Worm (Caenorhabditis elegans): ENCODE results near the gene C25F9.5.

Gene C25F9.5

DNA sequence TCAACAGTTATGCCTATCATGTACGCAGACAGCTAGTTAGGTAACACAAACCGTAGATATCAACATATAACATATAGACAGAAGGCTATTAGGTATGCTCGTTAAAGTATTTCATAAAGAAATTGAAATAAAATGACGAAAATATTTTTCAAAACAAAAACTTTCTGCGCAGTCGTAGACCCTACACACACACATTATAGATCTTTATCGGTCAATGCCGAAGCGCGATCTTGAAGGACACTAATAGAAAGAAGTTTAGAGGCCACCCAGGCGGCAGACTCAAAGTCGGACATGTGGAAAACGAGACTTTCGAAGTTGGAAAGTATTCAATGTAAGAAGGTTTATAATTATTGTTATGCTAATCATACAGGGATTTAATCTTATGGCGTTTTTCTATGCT is 18.3 kb upstream of the C25F9.5 start:
- TF ChIP-seq tlf-1 (GFP tag; optimal IDR thresholded peaks at IDR 0.05) (no peak), Y95B8A.8 (GFP tag; IDR thresholded peaks at IDR 0.05) (no peak), ccch-3 (GFP tag; optimal IDR thresholded peaks at IDR 0.05) (no peak), ztf-28 (GFP tag; IDR thresholded peaks at IDR 0.05) (no peak), zim-3 (tag; optimal IDR thresholded peaks at IDR 0.05) (no peak), cebp-2 (GFP tag; IDR thresholded peaks at IDR 0.05) (no peak), K11D2.4 (GFP tag; IDR thresholded peaks at IDR 0.05) (no peak), sea-2 (GFP tag; IDR thresholded peaks at IDR 0.05) (no peak), unc-130 (GFP tag; optimal IDR thresholded peaks at IDR 0.05) (no peak), F10E7.11 (tag; optimal IDR thresholded peaks at IDR 0.05) (no peak), ama-1 (optimal IDR thresholded peaks at IDR 0.05) (no peak), ama-1 (GFP tag; optimal IDR thresholded peaks at IDR 0.05) (no peak)

DNA sequence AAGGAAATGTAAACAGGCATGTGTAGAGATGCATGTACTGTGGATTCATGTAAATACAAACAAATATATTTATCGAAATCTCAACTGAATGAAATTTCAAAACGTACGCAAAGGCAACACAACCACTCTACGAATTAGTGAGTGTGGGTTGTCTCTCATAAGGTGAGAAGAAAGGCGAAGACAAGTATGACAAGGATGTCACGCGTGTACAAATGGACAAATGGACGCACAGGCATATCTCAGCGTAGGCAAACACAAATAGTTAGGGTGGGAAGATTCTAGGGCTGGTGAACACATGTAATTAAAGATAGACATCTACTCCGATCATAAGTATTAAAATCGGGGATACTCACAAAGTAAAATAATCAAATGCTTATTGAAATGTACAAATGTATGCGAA is 17.4 kb upstream of the C25F9.5 start:
- TF ChIP-seq lin-26 (GFP tag; IDR thresholded peaks at IDR 0.05), result 0 out of 2 replicates have a peak, but pooled peaks have one; percentile 26
- TF ChIP-seq zim-3 (tag; optimal IDR thresholded peaks at IDR 0.05), result peak; percentile 0
- no peak for TF ChIP-seq xnd-1 (tag; optimal IDR thresholded peaks at IDR 0.05)

DNA sequence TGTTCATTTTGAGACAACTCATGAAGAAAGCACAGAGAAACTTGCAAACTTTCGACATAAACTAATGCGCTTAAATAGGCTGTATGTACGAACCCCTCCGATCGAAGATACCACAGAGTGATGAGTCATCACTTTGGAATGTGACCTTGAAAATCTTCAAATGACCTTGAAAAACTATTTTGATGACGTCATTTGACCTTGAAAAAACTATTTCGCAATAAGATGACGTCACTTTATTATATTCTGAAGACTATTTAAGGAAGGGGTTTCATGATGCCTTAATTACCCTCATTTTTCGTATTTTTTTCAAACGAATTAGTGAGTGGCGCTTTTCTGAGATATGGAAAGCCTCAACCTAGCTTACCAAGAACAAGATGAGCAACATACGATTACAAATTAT is 10.5 kb upstream of the C25F9.5 start, which contains the start of gene C25F9.2:
Gene C25F9.2 (plus strand): TSS at position 341 of the 400 bp plus-strand sequence.
- no peak for TF ChIP-seq hlh-26 (GFP tag; conservative IDR thresholded peaks at IDR 0.05)
- TF ChIP-seq atf-7 (tag; optimal IDR thresholded peaks at IDR 0.05), result peak; percentile 57
- no peak for TF ChIP-seq egl-18 (GFP tag; IDR thresholded peaks at IDR 0.05)
- no peak for TF ChIP-seq ceh-91 (GFP tag; IDR thresholded peaks at IDR 0.05)

DNA sequence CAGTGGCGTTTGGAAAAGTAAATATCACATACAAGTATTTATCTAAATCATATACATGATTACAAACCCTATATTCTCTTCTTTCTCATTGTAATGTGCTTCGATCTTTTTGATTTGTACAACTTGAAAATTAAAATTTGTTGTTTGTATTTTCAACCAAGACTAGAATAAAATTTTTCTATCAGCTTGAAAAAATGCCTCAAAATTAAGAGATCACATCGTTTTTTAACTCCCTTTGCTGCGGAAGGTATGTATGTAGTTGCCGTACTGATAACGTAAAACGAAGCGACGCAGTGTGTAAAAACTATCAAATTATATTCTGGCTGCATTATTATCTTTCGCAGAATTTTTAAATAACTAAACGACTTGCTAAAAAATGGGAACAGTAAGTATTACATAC is 7.2 kb upstream of the C25F9.5 start, which contains the start of gene C25F9.15:
Gene C25F9.15 (plus strand): TSS at position 301 of the 400 bp plus-strand sequence.
- peak; percentile 3 for TF ChIP-seq nhr-80 (tag; optimal IDR thresholded peaks at IDR 0.05)
- no peak for TF ChIP-seq F22D6.2 (tag; optimal IDR thresholded peaks at IDR 0.05)

DNA sequence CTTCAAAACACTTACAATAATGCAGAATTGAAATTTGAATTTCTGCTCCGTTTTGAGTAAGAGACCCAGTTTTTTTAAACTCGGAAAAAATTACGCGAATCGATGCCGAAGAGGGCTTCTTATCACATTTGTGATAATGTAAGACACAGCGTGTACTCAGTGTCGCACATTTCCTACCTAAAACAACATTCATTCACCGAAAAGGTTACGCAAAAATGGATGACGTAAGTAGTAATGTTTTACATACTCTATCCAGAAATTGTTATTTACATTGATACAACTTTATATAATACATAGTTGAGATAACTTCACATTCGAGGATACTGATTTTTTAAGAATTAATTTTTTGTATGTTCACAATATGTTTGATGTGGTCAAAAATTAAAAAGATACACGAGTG is 5.8 kb upstream of the C25F9.5 start, which contains the start of the genes C25F9.4 and C25F9.9:
Gene C25F9.4 (minus strand): TSS at position 101 of the 400 bp plus-strand sequence.
Gene C25F9.9 (plus strand): TSS at position 137 of the 400 bp plus-strand sequence.
- TF ChIP-seq hmg-1.2 (GFP tag; IDR thresholded peaks at IDR 0.05) (no peak), nfyb-1 (GFP tag; IDR thresholded peaks at IDR 0.05) (no peak), nhr-80 (tag; optimal IDR thresholded peaks at IDR 0.05) (peak; percentile 7), gei-17 (GFP tag; optimal IDR thresholded peaks at IDR 0.05) (no peak), K12H6.12 (tag; optimal IDR thresholded peaks at IDR 0.05) (no peak)

DNA sequence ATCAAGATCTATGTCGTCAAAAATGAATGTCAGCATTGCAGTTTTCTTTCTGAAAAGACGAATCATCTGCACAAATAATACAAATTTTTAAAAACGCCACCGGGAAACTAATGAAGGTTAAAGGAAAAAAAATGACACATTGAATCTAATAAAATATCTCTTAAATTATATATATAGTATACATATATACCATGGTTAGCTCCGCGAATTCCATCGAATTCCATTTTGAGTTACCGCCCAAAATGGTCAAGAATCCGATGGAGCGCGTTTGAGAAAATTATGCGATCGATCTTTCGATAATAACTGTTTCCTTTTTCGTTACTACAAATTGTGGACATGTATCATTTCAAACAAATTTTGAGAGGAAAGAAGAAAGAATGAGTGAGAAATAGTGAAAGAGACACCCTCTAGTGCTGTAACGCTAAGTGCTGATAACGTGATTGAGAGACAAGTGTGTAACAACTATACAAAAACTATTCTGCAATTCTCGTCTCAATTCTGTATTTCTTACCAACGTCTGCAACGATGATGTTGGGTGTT is 5.3 kb downstream of the C25F9.5 start, which contains the start of the genes C25F9.6 and C25F9.10:
Gene C25F9.6 (minus strand): TSS at position 51 of the 540 bp plus-strand sequence.
Gene C25F9.10 (plus strand): TSS at position 454 of the 540 bp plus-strand sequence.
- no peak for TF ChIP-seq hmg-1.2 (GFP tag; IDR thresholded peaks at IDR 0.05)
- TF ChIP-seq nhr-80 (tag; optimal IDR thresholded peaks at IDR 0.05), result peak; percentile 84
- TF ChIP-seq attf-6 (GFP tag; IDR thresholded peaks at IDR 0.05), result no peak
- TF ChIP-seq dox-1 (GFP tag; IDR thresholded peaks at IDR 0.05), result peak; percentile 39; the same call in 1 of the 2 replicates
- TF ChIP-seq lin-26 (GFP tag; IDR thresholded peaks at IDR 0.05), result no peak
- no peak for TF ChIP-seq atf-7 (tag; optimal IDR thresholded peaks at IDR 0.05)
- TF ChIP-seq attf-3 (GFP tag; conservative IDR thresholded peaks at IDR 0.05), result no peak

DNA sequence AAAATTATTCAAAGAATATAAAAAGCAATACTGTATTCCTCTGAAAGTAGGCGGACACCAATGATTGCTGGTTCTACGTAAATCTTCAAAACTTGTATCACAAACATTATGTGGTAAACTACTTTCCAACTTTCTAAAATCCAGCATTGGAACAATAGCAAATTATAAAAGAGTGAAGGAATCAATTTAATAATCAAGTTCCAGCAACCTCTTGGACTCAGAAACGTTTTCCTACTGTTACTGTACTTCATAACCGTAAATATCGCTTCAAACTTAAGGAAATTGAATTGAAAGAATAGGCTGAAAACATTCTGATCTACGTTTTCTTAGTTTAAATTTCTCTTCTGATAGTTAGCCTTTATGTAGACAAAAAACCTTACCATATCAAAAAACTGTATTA is 7.0 kb downstream of the C25F9.5 start:
- TF ChIP-seq sea-2 (GFP tag; IDR thresholded peaks at IDR 0.05), result no peak
- TF ChIP-seq lag-1 (GFP tag; IDR thresholded peaks at IDR 0.05), result no peak
- TF ChIP-seq egl-44 (GFP tag; IDR thresholded peaks at IDR 0.05), result no peak
- no peak for TF ChIP-seq pha-4 (tag; optimal IDR thresholded peaks at IDR 0.05)
- no peak for TF ChIP-seq F10E7.11 (tag; optimal IDR thresholded peaks at IDR 0.05)
- no peak for TF ChIP-seq chd-7 (tag; optimal IDR thresholded peaks at IDR 0.05)
- TF ChIP-seq C06A6.2 (GFP tag; conservative IDR thresholded peaks at IDR 0.05), result no peak
- TF ChIP-seq snpc-1.3 (tag; optimal IDR thresholded peaks at IDR 0.05; ENCODE audit: insufficient read depth), result no peak
- TF ChIP-seq Y95B8A.8 (GFP tag; IDR thresholded peaks at IDR 0.05), result no peak
- TF ChIP-seq unc-130 (GFP tag; optimal IDR thresholded peaks at IDR 0.05), result no peak
- no peak for TF ChIP-seq attf-6 (GFP tag; IDR thresholded peaks at IDR 0.05)
- no peak for TF ChIP-seq hlh-26 (GFP tag; conservative IDR thresholded peaks at IDR 0.05)
- TF ChIP-seq rcor-1 (GFP tag; IDR thresholded peaks at IDR 0.05), result no peak
- no peak for TF ChIP-seq F37B4.10 (GFP tag; IDR thresholded peaks at IDR 0.05)
- no peak for TF ChIP-seq tlf-1 (GFP tag; optimal IDR thresholded peaks at IDR 0.05)
- no peak for TF ChIP-seq lin-40 (tag; optimal IDR thresholded peaks at IDR 0.05)
- no peak for TF ChIP-seq die-1 (tag; optimal IDR thresholded peaks at IDR 0.05)
